Worm (Caenorhabditis elegans): ENCODE measurements around the gene srab-2.

DNA sequence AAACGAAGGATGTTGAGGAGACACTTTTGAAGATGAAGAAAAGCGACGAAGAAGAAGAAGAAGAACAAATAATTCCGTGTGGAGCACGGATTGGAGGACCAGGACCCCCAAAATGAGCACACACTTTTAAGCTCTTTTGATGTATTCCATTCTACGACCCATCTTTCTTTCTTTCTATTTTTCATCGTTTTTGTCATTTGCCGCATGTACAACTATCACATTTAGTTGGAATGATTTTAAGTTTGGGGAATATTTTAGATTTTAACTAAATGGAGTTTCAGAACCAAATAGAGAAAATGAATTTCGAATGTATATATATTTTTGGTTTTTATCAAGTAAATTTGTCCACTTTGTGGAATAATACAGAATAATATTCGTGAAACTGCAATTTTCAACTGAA, 5.9 kb downstream of the srab-2 start, which contains the start of gene unc-46:
- TF ChIP-seq mdl-1 (tag; optimal IDR thresholded peaks at IDR 0.05): no peak
- no peak for TF ChIP-seq snpc-4 (tag; optimal IDR thresholded peaks at IDR 0.05)
- TF ChIP-seq nhr-237 (tag; optimal IDR thresholded peaks at IDR 0.05): no peak
- TF ChIP-seq fos-1 (tag; optimal IDR thresholded peaks at IDR 0.05): no peak
- TF ChIP-seq ceh-16 (tag; optimal IDR thresholded peaks at IDR 0.05): no peak
- no peak for TF ChIP-seq lin-39 (tag; optimal IDR thresholded peaks at IDR 0.05)
- no peak for TF ChIP-seq unc-62 (GFP tag; optimal IDR thresholded peaks at IDR 0.05)
- no peak for TF ChIP-seq nhr-76 (tag; optimal IDR thresholded peaks at IDR 0.05)
- TF ChIP-seq elt-1 (tag; optimal IDR thresholded peaks at IDR 0.05): no peak
- no peak for TF ChIP-seq R02D3.7 (tag; optimal IDR thresholded peaks at IDR 0.05)
- TF ChIP-seq ztf-4 (tag; optimal IDR thresholded peaks at IDR 0.05): no peak
- no peak for TF ChIP-seq pha-4 (tag; optimal IDR thresholded peaks at IDR 0.05)
- no peak for TF ChIP-seq nhr-28 (tag; optimal IDR thresholded peaks at IDR 0.05)
- no peak for TF ChIP-seq lsy-12 (tag; optimal IDR thresholded peaks at IDR 0.05)

All from whole organism, L3 larva.